Fruit fly (Drosophila melanogaster) S2 (cell line): ENCODE measurements around the gene Ac13E.

Source experiments
- CG8478 ChIP-seq: fragments of >200 bp; optimal IDR thresholded peaks from 2 replicates; lab custom pipeline; 2018
- CTCF ChIP-seq, 2 experiments: fragments of >200 bp; optimal IDR thresholded peaks; 2 replicates each; lab custom pipeline; 2018

DNA sequence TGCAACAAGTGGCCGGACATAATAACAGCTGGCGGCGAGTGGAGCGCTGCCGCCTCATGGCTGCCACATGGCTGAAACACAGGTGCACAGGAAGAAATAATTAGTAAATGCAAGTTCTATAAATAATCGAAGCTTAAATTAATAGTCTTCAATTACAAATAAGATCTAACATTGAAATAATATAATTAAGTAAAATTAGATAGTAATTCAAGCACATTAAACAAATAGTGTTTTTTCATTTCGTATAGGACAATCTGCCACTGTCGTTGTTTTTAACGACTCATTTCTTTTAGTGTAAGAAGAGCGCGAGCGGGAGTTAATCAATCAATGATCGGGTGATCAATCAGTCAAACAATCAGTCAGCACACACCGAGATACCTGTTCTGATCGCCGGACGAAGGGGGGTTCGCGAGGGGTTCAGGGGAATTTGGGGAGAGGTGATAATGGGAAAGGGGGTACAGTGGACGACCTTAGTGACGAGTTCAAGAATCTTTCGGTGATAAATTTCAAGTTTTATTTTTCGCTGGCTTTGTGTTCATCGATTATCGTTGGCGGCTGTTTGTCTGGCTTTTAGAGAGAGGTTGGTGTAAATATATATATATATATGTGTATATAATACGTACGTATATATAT is 14.1 kb downstream of the Ac13E start:
- TF ChIP-seq CTCF (optimal IDR thresholded peaks at IDR 0.05; lab: Kevin White, UChicago), result no peak
- TF ChIP-seq CG8478 (lab: Kevin White, UChicago), result no peak
